Worm (Caenorhabditis elegans) whole organism, L4/young adult: ENCODE data around the gene dgk-3.

Experiments
- W03F9.2 ChIP-seq: fragments of 150-350 bp; optimal IDR thresholded peaks from 2 replicates; lab custom pipeline; 2014; ENCODE audit warnings: missing biosample characterization, missing genetic modification characterization
- dao-5 ChIP-seq: sonication (generic microtip); optimal IDR thresholded peaks from 2 replicates; lab custom pipeline; 2016; ENCODE audit warnings: missing genotype, missing genetic modification characterization, moderate library complexity, missing compliant biosample characterization
- him-1 ChIP-seq: sonication (generic microtip); optimal IDR thresholded peaks from 2 replicates; lab custom pipeline; 2016; ENCODE audit warnings: missing genotype, missing genetic modification reagents, missing genetic modification characterization, missing compliant biosample characterization

dgk-3 gene

DNA sequence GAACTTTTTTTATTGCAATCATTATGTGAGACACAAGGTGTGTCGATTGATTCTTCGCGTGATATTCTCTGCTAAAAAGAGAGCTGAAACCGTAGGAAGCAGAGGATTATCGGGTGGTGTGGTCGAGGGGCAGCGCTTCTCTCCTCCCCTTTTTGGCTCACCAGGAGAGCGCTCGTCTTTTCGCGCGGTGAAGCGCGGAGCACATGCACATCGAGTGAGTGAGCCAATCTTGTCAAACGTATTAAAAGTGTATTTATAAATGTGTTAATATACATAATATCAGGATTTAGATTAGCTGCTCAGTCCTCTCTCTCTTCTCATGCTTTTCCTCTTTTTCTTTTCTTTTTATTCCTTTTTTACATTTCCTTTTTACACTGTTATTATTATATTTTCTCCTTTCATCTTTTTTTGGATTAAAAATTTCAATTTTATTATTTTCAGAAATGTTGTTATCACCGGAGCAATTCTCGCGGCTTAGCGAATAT, at the start of gene dgk-3:
TSS of gene dgk-3 (plus strand) at position 435 of the 485 bp plus-strand sequence.
- TF ChIP-seq W03F9.2: no peak
- TF ChIP-seq dao-5 (tag; lab: Kevin White, UChicago): no peak
- TF ChIP-seq him-1 (tag; lab: Kevin White, UChicago): no peak

DNA sequence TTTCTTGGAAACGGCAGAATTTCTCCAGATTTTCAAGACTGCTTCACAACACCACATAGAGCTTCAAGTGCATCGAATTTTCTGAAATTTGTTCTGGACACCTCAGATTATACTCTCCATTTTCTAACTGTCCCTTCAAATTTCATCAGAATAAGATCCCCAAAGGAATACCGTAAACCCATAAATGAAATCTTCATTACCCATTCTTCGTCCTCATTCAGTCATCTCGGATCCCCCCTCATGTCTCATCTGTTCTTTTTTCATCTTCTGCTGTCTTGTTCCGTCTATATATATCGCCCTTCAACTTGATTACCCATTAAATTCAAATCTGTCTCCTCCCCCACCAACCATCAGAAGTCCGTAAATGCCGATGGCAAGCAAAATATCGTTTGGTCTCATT, 48.8 kb upstream of the dgk-3 start:
- TF ChIP-seq W03F9.2: no peak
- TF ChIP-seq him-1 (tag; lab: Kevin White, UChicago): no peak

- no peak for TF ChIP-seq him-1 (tag; lab: Kevin White, UChicago)
- no peak for TF ChIP-seq dao-5 (tag; lab: Kevin White, UChicago)
- no peak for TF ChIP-seq W03F9.2
These were observed 48.2 kb upstream of the dgk-3 start, which contains the start of gene ZK512.1 for ce11 chrIII:9114649-9115048. ZK512.1 (plus strand) TSS chrIII:9114949.

- no peak for TF ChIP-seq W03F9.2
- TF ChIP-seq dao-5 (tag; lab: Kevin White, UChicago): no peak
- TF ChIP-seq him-1 (tag; lab: Kevin White, UChicago): no peak
These were observed 47.1 kb upstream of the dgk-3 start for ce11 chrIII:9115745-9116144.

DNA sequence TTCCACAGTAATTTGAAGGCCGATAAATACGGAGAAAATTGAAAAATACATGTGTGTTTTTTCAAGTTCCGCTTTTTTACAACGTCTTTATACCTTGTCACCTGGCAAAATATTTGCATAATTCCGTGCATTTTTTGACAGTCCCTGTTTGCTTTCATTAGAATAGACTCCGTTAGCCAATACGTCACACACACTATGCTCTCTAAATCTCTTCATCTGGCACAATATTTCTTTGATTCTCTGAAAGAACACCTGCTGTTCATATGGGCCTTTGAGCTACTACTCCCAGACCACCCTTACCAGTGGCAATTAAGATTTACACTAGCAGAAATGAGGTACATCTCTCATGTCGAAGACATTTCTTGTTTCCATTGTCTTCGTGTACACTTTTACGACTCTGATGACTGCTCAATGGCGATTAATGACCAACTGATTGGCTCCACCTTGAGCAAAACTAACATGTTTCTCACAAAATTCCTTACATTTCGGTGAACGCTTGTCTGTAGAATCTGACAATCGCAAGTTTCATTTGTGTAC, 44.5 kb upstream of the dgk-3 start, which contains the start of gene grl-11:
TSS of gene grl-11 (minus strand) at position 51 of the 537 bp plus-strand sequence.
- TF ChIP-seq dao-5 (tag; lab: Kevin White, UChicago): no peak
- TF ChIP-seq W03F9.2: no peak
- no peak for TF ChIP-seq him-1 (tag; lab: Kevin White, UChicago)

ce11 chrIII:9118921-9119606, 43.8 kb upstream of the dgk-3 start, which contains the start of gene ced-11:
ced-11 (plus strand) TSS chrIII:9119556.
- TF ChIP-seq him-1 (tag; lab: Kevin White, UChicago): no peak
- no peak for TF ChIP-seq W03F9.2
- TF ChIP-seq dao-5 (tag; lab: Kevin White, UChicago): no peak

DNA sequence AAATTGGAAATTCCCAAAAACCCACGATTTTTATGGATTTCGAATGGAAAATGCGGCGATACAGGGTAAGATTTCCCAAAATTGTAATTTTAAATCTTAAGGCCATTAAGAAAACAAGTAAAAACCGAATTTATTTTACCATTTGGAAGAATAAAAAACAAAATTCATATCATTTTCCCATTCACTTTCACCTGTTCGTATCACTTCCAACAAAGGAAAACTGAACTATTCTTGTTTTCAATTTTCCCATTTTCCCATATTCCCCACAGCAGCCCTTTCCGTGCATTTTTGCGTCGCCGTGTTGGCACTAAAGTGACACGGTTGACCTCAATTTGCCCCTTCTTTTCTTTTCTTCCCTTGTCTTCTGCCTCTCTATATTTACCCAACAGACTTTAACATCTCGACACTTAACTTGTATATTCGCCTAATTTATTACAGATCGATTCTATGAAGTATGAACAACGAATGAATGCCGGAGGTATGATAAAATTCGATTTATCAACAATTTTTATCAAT, 37.0 kb upstream of the dgk-3 start, which contains the start of gene sec-16A.1:
TSS of gene sec-16A.1 (plus strand) at position 51 of the 516 bp plus-strand sequence.
- TF ChIP-seq dao-5 (tag; lab: Kevin White, UChicago): no peak
- no peak for TF ChIP-seq him-1 (tag; lab: Kevin White, UChicago)
- no peak for TF ChIP-seq W03F9.2

DNA sequence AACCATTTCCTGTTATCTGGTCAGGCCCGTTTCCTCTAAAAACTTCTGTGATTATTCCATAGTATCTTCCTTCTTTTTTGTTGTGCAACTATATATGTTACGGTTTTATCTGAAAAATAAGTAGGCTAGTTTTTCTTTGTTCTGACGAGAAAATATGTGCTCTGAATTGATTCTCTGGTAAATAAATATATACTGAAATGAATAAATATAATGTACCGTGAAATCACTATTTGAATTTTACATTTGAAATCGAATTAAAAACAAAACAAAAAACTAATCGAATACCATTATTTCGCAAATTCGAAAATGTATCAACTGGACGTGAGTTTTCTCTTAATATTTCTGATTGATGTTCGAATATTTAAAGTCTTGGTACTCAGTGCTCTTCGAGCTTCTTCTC, 32.3 kb upstream of the dgk-3 start, which contains the start of gene ZK512.10:
TSS of gene ZK512.10 (plus strand) at position 301 of the 400 bp plus-strand sequence.
- TF ChIP-seq W03F9.2: no peak
- no peak for TF ChIP-seq him-1 (tag; lab: Kevin White, UChicago)
- no peak for TF ChIP-seq dao-5 (tag; lab: Kevin White, UChicago)

ce11 chrIII:9136587-9136986, 26.3 kb upstream of the dgk-3 start, which contains the start of gene eat-4:
eat-4 (plus strand) TSS chrIII:9136887.
- no peak for TF ChIP-seq dao-5 (tag; lab: Kevin White, UChicago)

- TF ChIP-seq W03F9.2 (no peak), him-1 (tag; lab: Kevin White, UChicago) (no peak), dao-5 (tag; lab: Kevin White, UChicago) (no peak)
These were observed 24.3 kb upstream of the dgk-3 start, which contains the start of gene ZK512.7 for ce11 chrIII:9138601-9139000. ZK512.7 (minus strand) TSS chrIII:9138701.

- TF ChIP-seq him-1 (tag; lab: Kevin White, UChicago) (no peak), dao-5 (tag; lab: Kevin White, UChicago) (no peak), W03F9.2 (no peak)
These were observed 19.0 kb upstream of the dgk-3 start, which contains the start of gene ZK512.11 for ce11 chrIII:9143911-9144310. ZK512.11 (plus strand) TSS chrIII:9144211.

DNA sequence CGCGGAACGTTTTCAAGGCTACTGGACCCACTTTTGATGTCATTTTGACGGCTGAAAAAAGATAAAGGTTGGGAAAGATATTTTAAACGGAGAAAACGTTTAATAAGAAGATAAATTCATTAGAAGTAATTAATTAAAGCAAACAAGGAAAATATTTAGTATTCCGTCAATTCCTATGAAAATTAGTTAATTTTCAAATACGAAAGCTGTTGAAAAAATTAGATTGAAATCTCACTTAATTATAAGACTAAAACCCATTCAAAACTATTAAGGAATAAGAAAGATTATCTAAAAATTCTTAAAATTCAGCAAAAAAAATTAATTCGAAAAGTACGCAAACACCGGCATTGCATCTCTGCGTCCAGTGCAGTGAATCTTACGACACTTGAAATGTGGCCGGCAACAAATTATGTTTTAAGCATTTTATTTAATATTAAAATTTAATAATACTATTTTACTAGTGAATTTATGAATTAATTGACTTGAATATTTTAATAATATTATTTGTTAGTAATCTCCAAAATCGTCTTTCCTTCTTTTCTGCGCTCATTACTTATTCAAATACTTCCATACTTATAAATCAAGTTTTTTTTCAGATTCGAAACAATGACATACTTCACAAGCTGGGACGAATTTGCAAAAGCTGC, 18.0 kb upstream of the dgk-3 start, which contains the start of the genes ZK512.2 and ZK512.4:
TSS of gene ZK512.2 (minus strand) at position 51 of the 647 bp plus-strand sequence.
TSS of gene ZK512.4 (plus strand) at position 597 of the 647 bp plus-strand sequence.
- TF ChIP-seq dao-5 (tag; lab: Kevin White, UChicago): no peak
- TF ChIP-seq W03F9.2: peak; percentile 65

DNA sequence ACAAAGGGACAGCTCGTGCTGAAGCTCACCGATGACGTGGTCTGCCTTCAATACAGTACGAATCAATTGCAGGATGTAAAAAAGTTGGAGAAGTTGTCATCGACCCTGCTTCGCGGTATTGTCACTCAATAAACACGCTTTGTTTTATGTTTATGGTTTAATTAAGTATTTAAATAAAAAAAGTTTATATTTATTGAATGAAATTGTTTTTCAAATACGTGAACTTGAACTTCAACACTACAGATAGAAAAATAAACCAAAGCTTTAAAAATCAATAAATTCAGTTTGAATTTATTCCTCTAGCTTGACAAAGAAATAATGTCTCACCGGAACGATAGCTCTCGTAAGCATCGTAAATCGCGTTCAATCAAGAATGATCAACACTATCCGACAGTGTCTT, 17.1 kb upstream of the dgk-3 start, which contains the start of gene ZK512.8:
TSS of gene ZK512.8 (plus strand) at position 301 of the 400 bp plus-strand sequence.
- TF ChIP-seq him-1 (tag; lab: Kevin White, UChicago) (no peak), dao-5 (tag; lab: Kevin White, UChicago) (no peak), W03F9.2 (no peak)
